Fruit fly (Drosophila melanogaster): ENCODE measurements around the gene Phyhd1.

Gene Phyhd1

DNA sequence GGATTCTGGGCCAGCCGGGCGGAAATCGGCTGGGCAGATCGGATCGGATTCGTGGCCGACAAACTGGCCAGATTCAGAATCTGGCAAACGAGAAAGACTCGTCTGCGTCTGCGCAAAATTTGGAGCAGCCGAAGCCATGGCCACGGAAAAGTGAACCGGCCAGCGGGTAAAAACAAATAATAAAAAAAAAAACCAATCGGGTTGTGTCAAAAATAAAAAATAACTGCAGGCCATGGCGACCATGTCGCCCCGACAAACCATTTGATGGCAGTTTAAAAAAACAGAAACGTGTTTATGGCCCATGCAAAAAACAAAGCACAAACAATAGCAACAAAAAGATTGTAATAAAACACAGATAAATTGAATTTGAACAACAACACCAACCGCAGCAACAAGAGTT is 7.4 kb upstream of the Phyhd1 start:
- TF ChIP-seq tj (GFP tag; optimal IDR thresholded peaks at IDR 0.05) = no peak
- no peak for TF ChIP-seq CG33017 (tag; optimal IDR thresholded peaks at IDR 0.05)
- TF ChIP-seq toe (GFP tag; optimal IDR thresholded peaks at IDR 0.05) = no peak

DNA sequence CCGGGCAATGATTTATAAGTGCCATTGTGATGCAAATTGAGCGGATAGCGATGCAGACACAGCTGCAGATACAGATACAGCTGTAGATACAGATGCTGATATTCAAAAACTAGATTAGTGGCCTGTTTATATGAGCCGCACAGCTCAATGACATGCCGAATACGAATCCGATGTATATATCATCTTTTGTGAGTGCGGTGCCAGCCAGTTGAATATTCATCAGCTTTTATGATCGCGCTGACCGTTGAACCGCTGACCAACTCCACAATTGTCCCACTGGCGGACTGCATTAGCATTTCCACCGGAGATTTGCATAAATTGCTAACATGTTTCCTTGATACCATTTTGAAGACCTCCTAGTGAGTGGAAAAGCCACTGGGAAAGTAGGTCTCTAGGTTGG is 6.6 kb upstream of the Phyhd1 start:
- TF ChIP-seq bab1 (GFP tag; optimal IDR thresholded peaks at IDR 0.05) (no peak), CG11617 (GFP tag; optimal IDR thresholded peaks at IDR 0.05) (no peak), CG7101 (tag; optimal IDR thresholded peaks at IDR 0.05) (no peak), tj (GFP tag; optimal IDR thresholded peaks at IDR 0.05) (no peak), Hr96 (GFP tag; optimal IDR thresholded peaks at IDR 0.05) (no peak)

DNA sequence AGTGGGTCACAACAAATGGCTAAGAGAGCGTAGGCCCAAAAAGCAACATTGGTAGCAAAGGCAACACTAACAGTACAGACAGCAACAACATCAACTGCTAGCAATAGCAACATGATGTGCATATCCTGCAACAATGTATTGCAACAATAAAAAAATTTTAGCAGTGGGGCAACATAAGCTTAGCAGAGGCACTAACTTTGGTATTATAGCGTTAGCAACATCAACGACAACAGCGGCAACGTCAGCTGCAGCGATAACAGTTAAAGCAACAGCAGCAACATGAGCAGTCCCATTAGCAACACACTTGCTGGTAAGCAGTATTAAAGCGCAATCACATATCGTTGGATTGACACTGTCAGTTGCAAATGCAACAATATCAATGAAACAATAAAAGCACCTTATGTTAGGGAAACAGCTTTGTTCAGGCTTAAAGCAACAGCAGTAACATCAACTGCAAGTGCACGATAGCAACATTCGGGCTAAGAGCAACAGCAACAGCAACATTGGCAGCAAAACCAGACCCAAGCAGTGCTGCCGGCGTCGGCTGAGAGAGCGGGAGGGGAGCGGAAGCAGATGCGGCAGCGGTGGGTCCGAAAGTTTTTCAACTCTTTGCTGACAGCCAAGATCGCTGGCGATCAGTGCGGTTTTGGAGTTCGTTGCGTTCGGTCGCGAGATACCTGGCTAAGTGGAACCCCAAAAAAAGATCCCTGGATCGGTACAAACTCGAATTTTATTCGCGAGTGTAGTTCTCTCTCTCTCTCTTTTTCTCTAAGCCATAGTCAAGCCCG is 5.8 kb upstream of the Phyhd1 start, which contains the start of gene Skel:
Skel (plus strand) TSS at position 637 of the 788 bp plus-strand sequence.
- TF ChIP-seq tj (GFP tag; optimal IDR thresholded peaks at IDR 0.05) = no peak
- TF ChIP-seq CG1620 (GFP tag; optimal IDR thresholded peaks at IDR 0.05) = no peak
- no peak for TF ChIP-seq Crg-1 (GFP tag; optimal IDR thresholded peaks at IDR 0.05)
- no peak for TF ChIP-seq Hr96 (GFP tag; optimal IDR thresholded peaks at IDR 0.05)
- TF ChIP-seq toe (GFP tag; optimal IDR thresholded peaks at IDR 0.05) = no peak
- no peak for TF ChIP-seq Mnt (GFP tag; optimal IDR thresholded peaks at IDR 0.05)
- no peak for TF ChIP-seq kay (GFP tag; ENCODE audit: borderline replicate concordance)
- no peak for TF ChIP-seq pad (GFP tag; optimal IDR thresholded peaks at IDR 0.05)
- TF ChIP-seq CG14711 (tag; optimal IDR thresholded peaks at IDR 0.05) = no peak
- no peak for TF ChIP-seq CG33017 (tag; optimal IDR thresholded peaks at IDR 0.05)
- no peak for TF ChIP-seq CG5204 (GFP tag; optimal IDR thresholded peaks at IDR 0.05)

DNA sequence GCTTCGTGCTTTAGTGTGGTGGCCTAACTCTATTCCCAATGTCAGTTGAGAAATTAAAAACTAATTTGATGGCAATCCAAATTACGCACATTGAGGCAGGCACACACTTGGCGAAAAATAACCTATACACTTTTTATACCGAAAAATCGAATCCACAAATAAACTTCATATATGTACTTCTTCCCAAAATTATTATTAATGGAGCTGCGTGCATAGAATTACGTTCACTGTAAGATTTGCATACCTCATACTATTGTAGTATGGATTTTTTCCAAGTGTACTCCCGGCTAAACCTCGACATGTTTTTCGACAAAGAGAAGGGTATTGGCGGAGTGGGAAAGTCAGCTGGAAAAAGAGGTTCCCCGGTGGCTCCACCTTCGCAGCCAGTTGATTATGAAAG is 3.6 kb upstream of the Phyhd1 start:
- TF ChIP-seq pad (GFP tag; optimal IDR thresholded peaks at IDR 0.05) (no peak), kay (GFP tag; ENCODE audit: borderline replicate concordance) (no peak), CG33017 (tag; optimal IDR thresholded peaks at IDR 0.05) (no peak), CG5204 (GFP tag; optimal IDR thresholded peaks at IDR 0.05) (no peak), CG1620 (GFP tag; optimal IDR thresholded peaks at IDR 0.05) (no peak), bab1 (GFP tag; optimal IDR thresholded peaks at IDR 0.05) (no peak), tj (GFP tag; optimal IDR thresholded peaks at IDR 0.05) (no peak), ovo (GFP tag; optimal IDR thresholded peaks at IDR 0.05) (no peak), Mnt (GFP tag; optimal IDR thresholded peaks at IDR 0.05) (no peak), CG7101 (tag; optimal IDR thresholded peaks at IDR 0.05) (no peak), CG12768 (GFP tag; optimal IDR thresholded peaks at IDR 0.05) (no peak), cnc (optimal IDR thresholded peaks at IDR 0.05) (no peak), CG14711 (tag; optimal IDR thresholded peaks at IDR 0.05) (no peak), CG11617 (GFP tag; optimal IDR thresholded peaks at IDR 0.05) (no peak), Clk (GFP tag; optimal IDR thresholded peaks at IDR 0.05) (no peak), Hr96 (GFP tag; optimal IDR thresholded peaks at IDR 0.05) (no peak), cic (GFP tag; optimal IDR thresholded peaks at IDR 0.05) (no peak), Crg-1 (GFP tag; optimal IDR thresholded peaks at IDR 0.05) (no peak), toe (GFP tag; optimal IDR thresholded peaks at IDR 0.05) (no peak)

DNA sequence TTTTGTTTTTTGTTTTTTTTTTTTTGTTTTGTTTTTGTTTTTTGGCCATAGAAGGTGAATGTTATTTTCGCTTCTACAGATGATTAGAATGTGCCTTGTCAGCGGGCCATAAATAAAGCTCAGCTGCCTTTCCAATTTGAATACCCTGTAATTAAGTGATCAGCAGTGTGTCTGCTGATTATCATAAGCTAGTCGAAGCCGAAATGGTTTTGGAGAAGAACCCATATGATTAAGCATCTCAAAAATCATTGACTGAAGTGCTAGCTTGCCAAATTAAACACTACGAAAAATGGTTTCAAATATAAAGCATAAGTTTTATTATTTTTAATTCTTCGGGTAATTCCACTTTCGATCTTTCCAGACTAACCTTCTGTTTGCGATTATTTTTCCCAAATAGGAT is 2.5 kb upstream of the Phyhd1 start:
- TF ChIP-seq tj (GFP tag; optimal IDR thresholded peaks at IDR 0.05) (peak; percentile 29), bab1 (GFP tag; optimal IDR thresholded peaks at IDR 0.05) (no peak), Crg-1 (GFP tag; optimal IDR thresholded peaks at IDR 0.05) (no peak)

DNA sequence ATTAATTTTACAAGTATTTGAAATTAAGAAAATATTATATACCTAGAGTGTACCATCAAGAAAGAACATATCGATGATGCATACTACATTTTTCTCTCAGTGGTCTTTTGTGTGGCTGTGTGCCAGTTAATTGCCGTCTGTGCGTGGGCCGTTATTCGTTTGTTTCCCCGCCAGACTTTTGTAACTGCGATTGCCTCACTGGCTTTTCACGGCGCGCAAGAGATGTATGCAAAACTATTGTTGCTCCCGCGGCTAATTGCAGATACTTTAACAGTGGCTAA is 897 bp upstream of the Phyhd1 start:
- TF ChIP-seq CG33017 (tag; optimal IDR thresholded peaks at IDR 0.05) = no peak
- TF ChIP-seq tj (GFP tag; optimal IDR thresholded peaks at IDR 0.05) = no peak
- TF ChIP-seq Crg-1 (GFP tag; optimal IDR thresholded peaks at IDR 0.05) = no peak
- peak; percentile 90 for TF ChIP-seq pad (GFP tag; optimal IDR thresholded peaks at IDR 0.05)

DNA sequence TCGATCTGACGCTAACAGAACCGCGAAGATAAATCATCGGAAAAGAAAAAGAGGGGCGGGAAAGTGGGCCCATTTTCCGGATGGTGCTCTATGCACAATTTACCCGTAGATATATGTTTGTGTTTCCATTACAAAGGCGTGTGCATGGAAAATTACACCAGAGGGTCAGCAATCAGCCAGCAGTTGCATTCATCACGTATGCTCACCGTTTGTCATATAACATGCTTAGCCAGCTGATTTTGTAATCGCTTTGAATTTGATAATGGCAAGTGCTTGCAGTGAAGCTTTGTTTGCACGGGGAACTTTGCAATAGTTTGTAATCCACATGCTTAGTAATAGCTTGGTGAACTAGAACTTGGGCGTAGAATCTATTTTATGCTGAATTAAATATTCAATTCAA is 814 bp downstream of the Phyhd1 start:
- peak; percentile 13 for TF ChIP-seq CG12768 (GFP tag; optimal IDR thresholded peaks at IDR 0.05)
- TF ChIP-seq CG7045 (GFP tag; optimal IDR thresholded peaks at IDR 0.05) = no peak
- TF ChIP-seq cnc (optimal IDR thresholded peaks at IDR 0.05) = no peak
- TF ChIP-seq Clk (GFP tag; optimal IDR thresholded peaks at IDR 0.05) = no peak
- peak; percentile 16 for TF ChIP-seq tj (GFP tag; optimal IDR thresholded peaks at IDR 0.05)
- TF ChIP-seq ovo (GFP tag; optimal IDR thresholded peaks at IDR 0.05) = no peak
- TF ChIP-seq pad (GFP tag; optimal IDR thresholded peaks at IDR 0.05) = no peak
- peak; percentile 21 for TF ChIP-seq cic (GFP tag; optimal IDR thresholded peaks at IDR 0.05)
- TF ChIP-seq CG7101 (tag; optimal IDR thresholded peaks at IDR 0.05) = no peak
- no peak for TF ChIP-seq CG1620 (GFP tag; optimal IDR thresholded peaks at IDR 0.05)
- no peak for TF ChIP-seq Mnt (GFP tag; optimal IDR thresholded peaks at IDR 0.05)
- no peak for TF ChIP-seq kay (GFP tag; ENCODE audit: borderline replicate concordance)
- no peak for TF ChIP-seq CG5204 (GFP tag; optimal IDR thresholded peaks at IDR 0.05)
- TF ChIP-seq CG14711 (tag; optimal IDR thresholded peaks at IDR 0.05) = no peak
- TF ChIP-seq CG11617 (GFP tag; optimal IDR thresholded peaks at IDR 0.05) = no peak
- TF ChIP-seq bab1 (GFP tag; optimal IDR thresholded peaks at IDR 0.05) = no peak
- no peak for TF ChIP-seq CG33017 (tag; optimal IDR thresholded peaks at IDR 0.05)
- TF ChIP-seq Crg-1 (GFP tag; optimal IDR thresholded peaks at IDR 0.05) = no peak
- TF ChIP-seq toe (GFP tag; optimal IDR thresholded peaks at IDR 0.05) = no peak
- TF ChIP-seq Hr96 (GFP tag; optimal IDR thresholded peaks at IDR 0.05) = no peak
